Worm (Caenorhabditis elegans) whole organism, L1 larva: Measurements from ENCODE around the gene srh-119.

Experiments used
- aly-2 ChIP-seq: fragments of 150-350 bp; optimal IDR thresholded peaks from 2 replicates; lab custom pipeline; 2014; ENCODE audit warnings: missing biosample characterization, missing genetic modification characterization
- fos-1 ChIP-seq: fragments of 150-350 bp; optimal IDR thresholded peaks from 2 replicates; lab custom pipeline; 2014; ENCODE audit warnings: missing biosample characterization, missing genetic modification characterization
- lsy-2 ChIP-seq, 2 experiments: fragments of 150-350 bp; optimal IDR thresholded peaks; 2 replicates each; lab custom pipeline; 2014; ENCODE audit warnings: missing biosample characterization in 2 of 2, missing genetic modification characterization in 2 of 2
- nhr-28 ChIP-seq: fragments of 150-350 bp; optimal IDR thresholded peaks from 2 replicates; lab custom pipeline; 2014; ENCODE audit warnings: missing biosample characterization, missing genetic modification characterization
- nhr-76 ChIP-seq: sonication (generic microtip); optimal IDR thresholded peaks from 2 replicates; lab custom pipeline; 2017; ENCODE audit warnings: missing biosample characterization, missing genetic modification characterization
- snpc-4 ChIP-seq: fragments of 150-350 bp; optimal IDR thresholded peaks from 2 replicates; lab custom pipeline; 2014; ENCODE audit warnings: missing biosample characterization, missing genetic modification characterization
- sptf-1 ChIP-seq: fragments of 150-350 bp; optimal IDR thresholded peaks from 2 replicates; lab custom pipeline; 2014; ENCODE audit warnings: missing biosample characterization, missing genetic modification characterization
- unc-130 ChIP-seq: fragments of 150-350 bp; optimal IDR thresholded peaks from 2 replicates; lab custom pipeline; 2017; ENCODE audit warnings: missing biosample characterization, missing genetic modification characterization, inconsistent platforms
- unc-98 ChIP-seq: fragments of 200-800 bp; sonication (Bioruptor generic); IDR thresholded peaks from 2 replicates; pipeline ENCODE4 v1.3.6; 2022; ENCODE audit warnings: missing genetic modification characterization, missing compliant biosample characterization
- ztf-11 ChIP-seq, 2 experiments: sonication (generic microtip); optimal IDR thresholded peaks; 2 replicates each; lab custom pipeline; 2016 to 2017; ENCODE audit warnings: missing genetic modification characterization in 2 of 2, missing biosample characterization in 1 of 2, missing compliant biosample characterization in 1 of 2

DNA sequence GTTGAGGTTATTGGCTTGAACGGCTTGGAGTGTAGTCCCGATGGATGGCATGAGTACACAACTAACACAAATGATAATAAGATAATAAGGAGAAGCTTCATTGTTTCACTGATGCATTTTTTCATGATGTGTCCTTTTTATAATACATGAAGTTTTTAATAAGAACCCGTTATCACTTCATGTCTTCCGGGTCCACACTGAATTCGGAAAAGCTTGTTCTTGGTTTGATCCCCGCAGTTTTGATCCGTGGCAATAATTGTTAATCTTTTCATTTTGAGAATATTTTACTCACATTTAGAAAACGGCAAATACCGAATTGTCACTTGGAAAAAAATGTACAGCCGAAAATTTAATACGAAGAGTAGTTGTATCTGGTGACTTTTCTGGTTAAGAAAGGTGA lies 16.4 kb downstream of the srh-119 start, which contains the start of gene Y102A5C.27:
- TF ChIP-seq sptf-1 (tag; lab: Kevin White, UChicago) (no peak), ztf-11 (tag; optimal IDR thresholded peaks at IDR 0.05; lab: Kevin White, UChicago) (no peak), unc-130 (tag; lab: Kevin White, UChicago) (no peak), lsy-2 (tag; optimal IDR thresholded peaks at IDR 0.05; lab: Kevin White, UChicago) (no peak), nhr-28 (tag; lab: Kevin White, UChicago) (no peak), nhr-76 (no peak), aly-2 (no peak), unc-98 (GFP tag; lab: Robert Waterston, UW) (no peak), snpc-4 (tag; lab: Kevin White, UChicago) (no peak), fos-1 (tag; lab: Kevin White, UChicago) (no peak)
